Comparison of ENCODE assay signal across 1 fruit fly cellular context in the genomic region with DNA sequence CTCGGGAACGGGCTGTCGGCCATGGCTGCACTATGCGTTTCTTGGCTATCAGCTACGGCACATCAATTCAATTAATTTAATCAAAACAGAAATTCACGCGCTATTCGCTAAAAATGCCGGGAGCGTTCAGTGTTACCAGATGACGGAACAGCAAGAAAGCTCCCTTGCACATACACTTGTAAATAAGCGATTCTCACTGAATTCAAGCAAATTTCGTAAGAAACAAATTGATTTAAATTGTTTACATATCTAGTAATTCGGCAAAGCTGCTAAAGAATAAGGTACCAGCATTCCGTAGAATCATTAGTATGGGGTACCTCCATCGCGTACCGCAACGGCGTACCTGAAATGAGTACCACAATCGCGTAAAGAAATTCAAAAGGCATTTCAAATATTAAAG.
TF ChIP-seq lines count a peak whose summit lies in the region.

TSS of gene Nup107 (minus strand) at position 149 of the 400 bp plus-strand sequence.

TF ChIP-seq in whole organism, embryonic, 481 proteins besides CTCF, POLR2A, EP300 and RAD21 (continued from another document and continues in another):
- peak; percentile 16 for TF ChIP-seq maf-S (GFP tag; optimal IDR thresholded peaks at IDR 0.05; lab: Kevin White, UChicago)
- no peak for TF ChIP-seq aop (GFP tag; IDR thresholded peaks at IDR 0.05; lab: Robert Waterston, UW)
- TF ChIP-seq esg (GFP tag; conservative IDR thresholded peaks at IDR 0.05; lab: Robert Waterston, UW) = no peak
- TF ChIP-seq CG15601 (tag; optimal IDR thresholded peaks at IDR 0.05; lab: Kevin White, UChicago) = no peak
- no peak for TF ChIP-seq B-H2 (GFP tag; optimal IDR thresholded peaks at IDR 0.05; lab: Kevin White, UChicago)
- TF ChIP-seq CG7786 (GFP tag; optimal IDR thresholded peaks at IDR 0.05; lab: Kevin White, UChicago) = peak; percentile 1
- no peak for TF ChIP-seq fd102C (GFP tag; optimal IDR thresholded peaks at IDR 0.05; lab: Kevin White, UChicago)
- no peak for TF ChIP-seq CG10462 (GFP tag; optimal IDR thresholded peaks at IDR 0.05; lab: Kevin White, UChicago)
- TF ChIP-seq Hmx (GFP tag; optimal IDR thresholded peaks at IDR 0.05; lab: Kevin White, UChicago) = no peak
- TF ChIP-seq scrt (GFP tag; optimal IDR thresholded peaks at IDR 0.05; lab: Kevin White, UChicago) = no peak
- TF ChIP-seq CG8765 (GFP tag; IDR thresholded peaks at IDR 0.05; lab: Robert Waterston, UW) = no peak
- TF ChIP-seq Mrtf (GFP tag; IDR thresholded peaks at IDR 0.05; lab: Robert Waterston, UW) = no peak
- no peak for TF ChIP-seq Atf6 (GFP tag; IDR thresholded peaks at IDR 0.05; lab: Robert Waterston, UW)
- TF ChIP-seq Xrp1 (GFP tag; IDR thresholded peaks at IDR 0.05; lab: Robert Waterston, UW) = no peak
- TF ChIP-seq slbo (GFP tag; IDR thresholded peaks at IDR 0.05; lab: Robert Waterston, UW) = peak; percentile 54; the same call in 1 of the 2 replicates
- TF ChIP-seq Ravus (GFP tag; IDR thresholded peaks at IDR 0.05; lab: Robert Waterston, UW) = no peak
- TF ChIP-seq CG32772 (GFP tag; IDR thresholded peaks at IDR 0.05; lab: Robert Waterston, UW) = no peak
- no peak for TF ChIP-seq Eip74EF (GFP tag; optimal IDR thresholded peaks at IDR 0.05; lab: Kevin White, UChicago)
- no peak for TF ChIP-seq Neu2 (GFP tag; optimal IDR thresholded peaks at IDR 0.05; lab: Kevin White, UChicago; ENCODE audit: borderline replicate concordance)
- TF ChIP-seq CG10959 (GFP tag; IDR thresholded peaks at IDR 0.05; lab: Robert Waterston, UW) = no peak
- peak; percentile 87 for TF ChIP-seq gfzf (GFP tag; optimal IDR thresholded peaks at IDR 0.05; lab: Kevin White, UChicago)
- TF ChIP-seq CG4282 (GFP tag; optimal IDR thresholded peaks at IDR 0.05; lab: Kevin White, UChicago) = no peak
- TF ChIP-seq CG15479 (GFP tag; optimal IDR thresholded peaks at IDR 0.05; lab: Kevin White, UChicago) = no peak
- TF ChIP-seq CHES-1-like (GFP tag; optimal IDR thresholded peaks at IDR 0.05; lab: Kevin White, UChicago) = peak; percentile 6
- no peak for TF ChIP-seq eyg (GFP tag; optimal IDR thresholded peaks at IDR 0.05; lab: Kevin White, UChicago)
- no peak for TF ChIP-seq peb (GFP tag; IDR thresholded peaks at IDR 0.05; lab: Robert Waterston, UW)
- no peak for TF ChIP-seq fd3F (GFP tag; optimal IDR thresholded peaks at IDR 0.05; lab: Kevin White, UChicago)
- TF ChIP-seq Bteb2 (GFP tag; optimal IDR thresholded peaks at IDR 0.05; lab: Kevin White, UChicago) = no peak
- no peak for TF ChIP-seq Jarid2 (GFP tag; optimal IDR thresholded peaks at IDR 0.05; lab: Kevin White, UChicago)
- no peak for TF ChIP-seq crp (GFP tag; optimal IDR thresholded peaks at IDR 0.05; lab: Kevin White, UChicago)
- no peak; the same call in 1 of the 2 replicates for TF ChIP-seq sob (GFP tag; IDR thresholded peaks at IDR 0.05; lab: Robert Waterston, UW)
- no peak; the same call in 2 of the 3 replicates for TF ChIP-seq knrl (GFP tag; IDR thresholded peaks at IDR 0.05; lab: Robert Waterston, UW; ENCODE audit: partially characterized antibody)
- TF ChIP-seq Antp (GFP tag; optimal IDR thresholded peaks at IDR 0.05; lab: Kevin White, UChicago) = peak; percentile 22
- TF ChIP-seq h (optimal IDR thresholded peaks at IDR 0.05; lab: Kevin White, UChicago) = no peak
- TF ChIP-seq CG6813 (GFP tag; optimal IDR thresholded peaks at IDR 0.05; lab: Kevin White, UChicago) = no peak
- no peak for TF ChIP-seq Dip2 (GFP tag; IDR thresholded peaks at IDR 0.05; lab: Robert Waterston, UW)
- no peak for TF ChIP-seq CG17612 (GFP tag; IDR thresholded peaks at IDR 0.05; lab: Robert Waterston, UW)
- no peak for TF ChIP-seq CG2875 (GFP tag; optimal IDR thresholded peaks at IDR 0.05; lab: Kevin White, UChicago)
- TF ChIP-seq CG7271 (tag; optimal IDR thresholded peaks at IDR 0.05; lab: Kevin White, UChicago) = no peak
- peak; percentile 30 for TF ChIP-seq chn (GFP tag; optimal IDR thresholded peaks at IDR 0.05; lab: Kevin White, UChicago)
- TF ChIP-seq shn (GFP tag; optimal IDR thresholded peaks at IDR 0.05; lab: Kevin White, UChicago) = peak; percentile 30
- no peak for TF ChIP-seq CG16813 (GFP tag; IDR thresholded peaks at IDR 0.05; lab: Robert Waterston, UW; ENCODE audit: partially characterized antibody)
- TF ChIP-seq Sox100B (GFP tag; optimal IDR thresholded peaks at IDR 0.05; lab: Kevin White, UChicago) = no peak
- TF ChIP-seq CG7987 (GFP tag; optimal IDR thresholded peaks at IDR 0.05; lab: Kevin White, UChicago) = no peak
- 0 out of 2 replicates have a peak, but pooled peaks have one; percentile 32 for TF ChIP-seq E2f1 (GFP tag; IDR thresholded peaks at IDR 0.05; lab: Robert Waterston, UW)
- no peak for TF ChIP-seq org-1 (GFP tag; optimal IDR thresholded peaks at IDR 0.05; lab: Kevin White, UChicago)
- TF ChIP-seq CG34224 (GFP tag; IDR thresholded peaks at IDR 0.05; lab: Robert Waterston, UW; ENCODE audit: partially characterized antibody) = no peak
- TF ChIP-seq CG12744 (GFP tag; optimal IDR thresholded peaks at IDR 0.05; lab: Kevin White, UChicago) = no peak
- TF ChIP-seq CG15073 (GFP tag; optimal IDR thresholded peaks at IDR 0.05; lab: Kevin White, UChicago) = no peak
- no peak for TF ChIP-seq CG17568 (GFP tag; optimal IDR thresholded peaks at IDR 0.05; lab: Kevin White, UChicago)
- no peak for TF ChIP-seq ase (GFP tag; IDR thresholded peaks at IDR 0.05; lab: Robert Waterston, UW)
- no peak for TF ChIP-seq CG10209 (GFP tag; optimal IDR thresholded peaks at IDR 0.05; lab: Kevin White, UChicago)
- TF ChIP-seq bowl (GFP tag; IDR thresholded peaks at IDR 0.05; lab: Robert Waterston, UW) = no peak
- peak; percentile 5; the same call in 1 of the 2 replicates for TF ChIP-seq lmd (GFP tag; IDR thresholded peaks at IDR 0.05; lab: Robert Waterston, UW)
- no peak for TF ChIP-seq ash1 (GFP tag; optimal IDR thresholded peaks at IDR 0.05; lab: Kevin White, UChicago)
- TF ChIP-seq disco-r (GFP tag; optimal IDR thresholded peaks at IDR 0.05; lab: Kevin White, UChicago) = no peak
- peak; percentile 21 for TF ChIP-seq lilli (GFP tag; optimal IDR thresholded peaks at IDR 0.05; lab: Kevin White, UChicago)
- no peak for TF ChIP-seq GATAe (GFP tag; conservative IDR thresholded peaks at IDR 0.05; lab: Robert Waterston, UW)
- no peak for TF ChIP-seq Adf1 (GFP tag; IDR thresholded peaks at IDR 0.05; lab: Robert Waterston, UW)
- TF ChIP-seq Nf-YC (tag; optimal IDR thresholded peaks at IDR 0.05; lab: Kevin White, UChicago) = no peak
- no peak for TF ChIP-seq CG12071 (GFP tag; optimal IDR thresholded peaks at IDR 0.05; lab: Kevin White, UChicago)
- TF ChIP-seq ind (GFP tag; optimal IDR thresholded peaks at IDR 0.05; lab: Kevin White, UChicago) = no peak
- TF ChIP-seq bcd (GFP tag; optimal IDR thresholded peaks at IDR 0.05; lab: Kevin White, UChicago) = peak; percentile 2
- TF ChIP-seq Mes4 (GFP tag; optimal IDR thresholded peaks at IDR 0.05; lab: Kevin White, UChicago) = no peak
- no peak for TF ChIP-seq CG3726 (GFP tag; IDR thresholded peaks at IDR 0.05; lab: Robert Waterston, UW)
- no peak for TF ChIP-seq btn (GFP tag; optimal IDR thresholded peaks at IDR 0.05; lab: Kevin White, UChicago)
- peak; percentile 88 for TF ChIP-seq CG30020 (tag; optimal IDR thresholded peaks at IDR 0.05; lab: Kevin White, UChicago)
- no peak for TF ChIP-seq CG14014 (GFP tag; IDR thresholded peaks at IDR 0.05; lab: Robert Waterston, UW)
- TF ChIP-seq fru (optimal IDR thresholded peaks at IDR 0.05; lab: Kevin White, UChicago) = no peak
- no peak for TF ChIP-seq Hr51 (GFP tag; optimal IDR thresholded peaks at IDR 0.05; lab: Kevin White, UChicago)
- TF ChIP-seq bsh (GFP tag; optimal IDR thresholded peaks at IDR 0.05; lab: Kevin White, UChicago) = peak in 1 of 2 experiments; percentile 13
- no peak for TF ChIP-seq Optix (GFP tag; IDR thresholded peaks at IDR 0.05; lab: Robert Waterston, UW)
- TF ChIP-seq HLH54F (GFP tag; optimal IDR thresholded peaks at IDR 0.05; lab: Kevin White, UChicago) = no peak
- TF ChIP-seq gsb (GFP tag; IDR thresholded peaks at IDR 0.05; lab: Robert Waterston, UW) = no peak
- no peak for TF ChIP-seq cato (GFP tag; optimal IDR thresholded peaks at IDR 0.05; lab: Kevin White, UChicago; ENCODE audit: borderline replicate concordance)
- TF ChIP-seq CG18619 (GFP tag; optimal IDR thresholded peaks at IDR 0.05; lab: Kevin White, UChicago) = no peak
- peak; percentile 11 for TF ChIP-seq Sox102F (GFP tag; optimal IDR thresholded peaks at IDR 0.05; lab: Kevin White, UChicago)
- no peak for TF ChIP-seq Atf3 (GFP tag; optimal IDR thresholded peaks at IDR 0.05; lab: Kevin White, UChicago)
- TF ChIP-seq Camta (GFP tag; optimal IDR thresholded peaks at IDR 0.05; lab: Kevin White, UChicago) = no peak
- no peak for TF ChIP-seq tx (GFP tag; optimal IDR thresholded peaks at IDR 0.05; lab: Kevin White, UChicago)
- no peak; the same call in 1 of the 2 replicates for TF ChIP-seq CG9932 (GFP tag; IDR thresholded peaks at IDR 0.05; lab: Robert Waterston, UW)
- TF ChIP-seq yki (optimal IDR thresholded peaks at IDR 0.05; lab: Kevin White, UChicago) = no peak
- peak; percentile 54 for TF ChIP-seq gem (tag; optimal IDR thresholded peaks at IDR 0.05; lab: Kevin White, UChicago)
- peak; percentile 72 for TF ChIP-seq Med (GFP tag; lab: Kevin White, UChicago)
- peak; percentile 92 for TF ChIP-seq Ets65A (GFP tag; lab: Kevin White, UChicago)
- TF ChIP-seq CG4360 (GFP tag; IDR thresholded peaks at IDR 0.05; lab: Robert Waterston, UW) = no peak
- no peak for TF ChIP-seq CG31441 (GFP tag; IDR thresholded peaks at IDR 0.05; lab: Robert Waterston, UW)
- no peak for TF ChIP-seq CG13296 (GFP tag; optimal IDR thresholded peaks at IDR 0.05; lab: Kevin White, UChicago)
- TF ChIP-seq CG5245 (GFP tag; optimal IDR thresholded peaks at IDR 0.05; lab: Kevin White, UChicago) = no peak
- no peak for TF ChIP-seq CG6689 (GFP tag; IDR thresholded peaks at IDR 0.05; lab: Robert Waterston, UW)
- no peak for TF ChIP-seq CG11695 (GFP tag; IDR thresholded peaks at IDR 0.05; lab: Robert Waterston, UW)
- no peak for TF ChIP-seq Awh (GFP tag; IDR thresholded peaks at IDR 0.05; lab: Robert Waterston, UW)
- peak in 1 of 2 experiments; percentile 52 for TF ChIP-seq Pdp1 (GFP tag; optimal IDR thresholded peaks at IDR 0.05; lab: Kevin White, UChicago)
- no peak for TF ChIP-seq otp (GFP tag; IDR thresholded peaks at IDR 0.05; lab: Robert Waterston, UW)
- no peak for TF ChIP-seq CG11093 (GFP tag; IDR thresholded peaks at IDR 0.05; lab: Robert Waterston, UW)
- TF ChIP-seq CG11696 (GFP tag; IDR thresholded peaks at IDR 0.05; lab: Robert Waterston, UW) = no peak
- TF ChIP-seq chif (GFP tag; optimal IDR thresholded peaks at IDR 0.05; lab: Kevin White, UChicago) = peak in 1 of 2 experiments; percentile 34
- no peak for TF ChIP-seq NC2β (GFP tag; optimal IDR thresholded peaks at IDR 0.05; lab: Kevin White, UChicago)
- TF ChIP-seq Ssrp (tag; optimal IDR thresholded peaks at IDR 0.05; lab: Kevin White, UChicago) = no peak
- no peak for TF ChIP-seq CG11560 (tag; IDR thresholded peaks at IDR 0.05; lab: Robert Waterston, UW)
- peak; percentile 18 for TF ChIP-seq Myb (GFP tag; optimal IDR thresholded peaks at IDR 0.05; lab: Kevin White, UChicago)
- no peak for TF ChIP-seq CG13894 (tag; optimal IDR thresholded peaks at IDR 0.05; lab: Kevin White, UChicago)
- TF ChIP-seq usp (GFP tag; optimal IDR thresholded peaks at IDR 0.05; lab: Kevin White, UChicago) = no peak
- no peak for TF ChIP-seq CG3995 (GFP tag; optimal IDR thresholded peaks at IDR 0.05; lab: Kevin White, UChicago)
- TF ChIP-seq CG1024 (GFP tag; IDR thresholded peaks at IDR 0.05; lab: Robert Waterston, UW) = peak; percentile 58; the same call in 1 of the 2 replicates
- no peak for TF ChIP-seq pum (GFP tag; optimal IDR thresholded peaks at IDR 0.05; lab: Kevin White, UChicago)
- TF ChIP-seq CG6683 (GFP tag; optimal IDR thresholded peaks at IDR 0.05; lab: Kevin White, UChicago) = no peak
- TF ChIP-seq NfI (GFP tag; optimal IDR thresholded peaks at IDR 0.05; lab: Kevin White, UChicago) = peak; percentile 29
- TF ChIP-seq onecut (GFP tag; IDR thresholded peaks at IDR 0.05; lab: Robert Waterston, UW) = no peak
- TF ChIP-seq CG10654 (GFP tag; optimal IDR thresholded peaks at IDR 0.05; lab: Kevin White, UChicago) = no peak
- TF ChIP-seq gt (GFP tag; IDR thresholded peaks at IDR 0.05; lab: Robert Waterston, UW) = no peak
- no peak for TF ChIP-seq hth (optimal IDR thresholded peaks at IDR 0.05; lab: Kevin White, UChicago)
- TF ChIP-seq sug (tag; optimal IDR thresholded peaks at IDR 0.05; lab: Kevin White, UChicago) = no peak
- TF ChIP-seq br (optimal IDR thresholded peaks at IDR 0.05; lab: Kevin White, UChicago) = no peak
- no peak for TF ChIP-seq HLH3B (GFP tag; IDR thresholded peaks at IDR 0.05; lab: Robert Waterston, UW)
- TF ChIP-seq sisA (GFP tag; IDR thresholded peaks at IDR 0.05; lab: Robert Waterston, UW) = no peak
- no peak for TF ChIP-seq fd64A (GFP tag; optimal IDR thresholded peaks at IDR 0.05; lab: Kevin White, UChicago)
- no peak for TF ChIP-seq CG6175 (GFP tag; IDR thresholded peaks at IDR 0.05; lab: Robert Waterston, UW)
- TF ChIP-seq Spps (tag; optimal IDR thresholded peaks at IDR 0.05; lab: Kevin White, UChicago) = no peak
- TF ChIP-seq CG10321 (GFP tag; IDR thresholded peaks at IDR 0.05; lab: Robert Waterston, UW) = no peak
- TF ChIP-seq CG12219 (GFP tag; optimal IDR thresholded peaks at IDR 0.05; lab: Kevin White, UChicago) = no peak
- TF ChIP-seq ap (GFP tag; IDR thresholded peaks at IDR 0.05; lab: Robert Waterston, UW) = no peak
- TF ChIP-seq CG2712 (tag; optimal IDR thresholded peaks at IDR 0.05; lab: Kevin White, UChicago) = peak; percentile 44
- TF ChIP-seq nerfin-1 (tag; optimal IDR thresholded peaks at IDR 0.05; lab: Kevin White, UChicago) = peak; percentile 18
- TF ChIP-seq MTF-1 (GFP tag; optimal IDR thresholded peaks at IDR 0.05; lab: Kevin White, UChicago; ENCODE audit: borderline replicate concordance) = no peak
- no peak for TF ChIP-seq Asciz (GFP tag; optimal IDR thresholded peaks at IDR 0.05; lab: Kevin White, UChicago)
- TF ChIP-seq CG10431 (GFP tag; optimal IDR thresholded peaks at IDR 0.05; lab: Kevin White, UChicago) = no peak
- no peak for TF ChIP-seq CG6765 (GFP tag; optimal IDR thresholded peaks at IDR 0.05; lab: Kevin White, UChicago)
- TF ChIP-seq Dip3 (GFP tag; optimal IDR thresholded peaks at IDR 0.05; lab: Kevin White, UChicago) = no peak
- no peak for TF ChIP-seq eve (GFP tag; optimal IDR thresholded peaks at IDR 0.05; lab: Kevin White, UChicago)
- TF ChIP-seq tll (GFP tag; optimal IDR thresholded peaks at IDR 0.05; lab: Kevin White, UChicago) = no peak
- TF ChIP-seq Dbx (GFP tag; IDR thresholded peaks at IDR 0.05; lab: Robert Waterston, UW) = no peak
- TF ChIP-seq CG12236 (GFP tag; optimal IDR thresholded peaks at IDR 0.05; lab: Kevin White, UChicago) = no peak
- TF ChIP-seq ERR (GFP tag; optimal IDR thresholded peaks at IDR 0.05; lab: Kevin White, UChicago) = no peak
